Worm (Caenorhabditis elegans): ENCODE measurements around the gene ttr-12.

- TF ChIP-seq ces-1 (GFP tag; optimal IDR thresholded peaks at IDR 0.05) = no peak
- no peak for TF ChIP-seq nhr-76 (tag; optimal IDR thresholded peaks at IDR 0.05)
- no peak for TF ChIP-seq sptf-1 (tag; optimal IDR thresholded peaks at IDR 0.05)
- no peak for TF ChIP-seq unc-98 (GFP tag; IDR thresholded peaks at IDR 0.05)
- no peak for TF ChIP-seq C34B4.2 (tag; optimal IDR thresholded peaks at IDR 0.05)
- no peak for TF ChIP-seq lsy-2 (tag; optimal IDR thresholded peaks at IDR 0.05)
- TF ChIP-seq snu-23 (GFP tag; optimal IDR thresholded peaks at IDR 0.05) = no peak
- TF ChIP-seq fkh-8 (tag; optimal IDR thresholded peaks at IDR 0.05) = no peak
- TF ChIP-seq lin-39 (tag; optimal IDR thresholded peaks at IDR 0.05) = no peak
- TF ChIP-seq elt-3 (tag; optimal IDR thresholded peaks at IDR 0.05) = no peak
- no peak for TF ChIP-seq elt-2 (tag; optimal IDR thresholded peaks at IDR 0.05)
Measured at ce11 chrV:20606617-20607016, 2.0 kb downstream of the ttr-12 start, which contains the start of gene F46B3.23.
